Fruit fly (Drosophila melanogaster) whole organism, embryonic: ENCODE data around the gene Shawn.

Source experiments
- CG10209 ChIP-seq: fragments of 200-800 bp; sonication (Bioruptor generic); optimal IDR thresholded peaks from 3 replicates; lab custom pipeline; 2017; ENCODE audit warnings: missing biosample characterization, mild to moderate bottlenecking, missing genetic modification characterization, missing genetic modification reagents
- CG10654 ChIP-seq: fragments of 200-800 bp; sonication (Bioruptor generic); optimal IDR thresholded peaks from 2 replicates; lab custom pipeline; 2016; ENCODE audit warnings: missing biosample characterization, missing genetic modification characterization
- CG12155 ChIP-seq: fragments of 200-800 bp; sonication (Bioruptor generic); optimal IDR thresholded peaks from 3 replicates; lab custom pipeline; 2016; ENCODE audit warnings: missing biosample characterization, missing genetic modification characterization
- CG13624 ChIP-seq: fragments of 200-800 bp; sonication (Bioruptor generic); optimal IDR thresholded peaks from 2 replicates; lab custom pipeline; 2016; ENCODE audit warnings: missing biosample characterization, missing genetic modification characterization
- CG1603 ChIP-seq: fragments of 200-800 bp; sonication (Bioruptor generic); optimal IDR thresholded peaks from 2 replicates; lab custom pipeline; 2019; ENCODE audit warnings: missing biosample characterization, mild to moderate bottlenecking, missing genetic modification characterization, moderate library complexity
- CG1792 ChIP-seq: fragments of 200-800 bp; sonication (Bioruptor generic); optimal IDR thresholded peaks from 2 replicates; lab custom pipeline; 2016; ENCODE audit warnings: missing biosample characterization, missing genetic modification characterization
- CG2889 ChIP-seq: fragments of 200-800 bp; sonication (Bioruptor generic); IDR thresholded peaks from 3 replicates; pipeline ENCODE4 v1.3.6; 2022; ENCODE audit warnings: missing biosample characterization, missing genetic modification characterization
- CG3065 ChIP-seq: fragments of 200-800 bp; sonication (Bioruptor generic); optimal IDR thresholded peaks from 2 replicates; lab custom pipeline; 2016; ENCODE audit warnings: missing biosample characterization, missing genetic modification characterization
- CG34376 ChIP-seq: fragments of 200-800 bp; sonication (Bioruptor generic); optimal IDR thresholded peaks from 2 replicates; lab custom pipeline; 2018; ENCODE audit warnings: missing biosample characterization, mild to moderate bottlenecking, missing genetic modification characterization
- CG34422 ChIP-seq: fragments of 200-800 bp; sonication (Bioruptor generic); IDR thresholded peaks from 3 replicates; pipeline ENCODE4 v1.3.6; 2022; ENCODE audit warnings: missing biosample characterization, missing genetic modification characterization
- CG4360 ChIP-seq: fragments of 200-800 bp; sonication (Bioruptor generic); IDR thresholded peaks from 2 replicates; pipeline ENCODE4 v1.3.6; 2022; ENCODE audit warnings: missing biosample characterization, missing genetic modification characterization
- CG4424 ChIP-seq: fragments of 200-800 bp; sonication (Bioruptor generic); optimal IDR thresholded peaks from 3 replicates; lab custom pipeline; 2016; ENCODE audit warnings: missing biosample characterization, missing genetic modification characterization
- CG6175 ChIP-seq: fragments of 200-800 bp; sonication (Bioruptor generic); IDR thresholded peaks from 3 replicates; pipeline ENCODE4 v1.3.6; 2022; ENCODE audit warnings: missing biosample characterization, missing genetic modification characterization
- CG6683 ChIP-seq: fragments of 200-800 bp; sonication (Bioruptor generic); optimal IDR thresholded peaks from 2 replicates; lab custom pipeline; 2017; ENCODE audit warnings: missing biosample characterization, mild to moderate bottlenecking, missing genetic modification characterization, missing genetic modification reagents
- CG9609 ChIP-seq: fragments of 200-800 bp; sonication (Bioruptor generic); optimal IDR thresholded peaks from 3 replicates; lab custom pipeline; 2016; ENCODE audit warnings: missing biosample characterization, missing genetic modification characterization
- CG9797 ChIP-seq: fragments of 200-800 bp; sonication (Bioruptor generic); optimal IDR thresholded peaks from 3 replicates; lab custom pipeline; 2018; ENCODE audit warnings: missing biosample characterization, mild to moderate bottlenecking, missing genetic modification characterization
- Dp ChIP-seq: fragments of 200-800 bp; sonication (Bioruptor generic); optimal IDR thresholded peaks from 2 replicates; lab custom pipeline; 2018; ENCODE audit warnings: missing biosample characterization, mild to moderate bottlenecking, missing genetic modification characterization, moderate library complexity
- Drgx ChIP-seq: fragments of 200-800 bp; sonication (Bioruptor generic); IDR thresholded peaks from 2 replicates; pipeline ENCODE4 v1.3.6; 2022; ENCODE audit warnings: missing biosample characterization, missing genetic modification characterization
- Fer1 ChIP-seq: fragments of 200-800 bp; sonication (Bioruptor generic); optimal IDR thresholded peaks from 2 replicates; lab custom pipeline; 2017; ENCODE audit warnings: missing biosample characterization, mild to moderate bottlenecking, missing genetic modification characterization
- Fer3 ChIP-seq: fragments of 200-800 bp; sonication (Bioruptor generic); optimal IDR thresholded peaks from 2 replicates; lab custom pipeline; 2018; ENCODE audit warnings: missing biosample characterization, mild to moderate bottlenecking, missing genetic modification characterization, moderate library complexity
- HLHmδ ChIP-seq: fragments of 200-800 bp; sonication (Bioruptor generic); optimal IDR thresholded peaks from 2 replicates; lab custom pipeline; 2018; ENCODE audit warnings: missing biosample characterization, mild to moderate bottlenecking, missing genetic modification characterization, moderate library complexity
- HmgZ ChIP-seq: fragments of 200-800 bp; sonication (Bioruptor generic); optimal IDR thresholded peaks from 2 replicates; lab custom pipeline; 2018; ENCODE audit warnings: missing biosample characterization, mild to moderate bottlenecking, missing genetic modification characterization
- Hr39 ChIP-seq: fragments of >200 bp; optimal IDR thresholded peaks from 2 replicates; lab custom pipeline; 2017
- Neu2 ChIP-seq: fragments of 200-800 bp; sonication (Bioruptor generic); optimal IDR thresholded peaks from 3 replicates; lab custom pipeline; 2016; ENCODE audit warnings: missing biosample characterization, missing genetic modification characterization, borderline replicate concordance
- Opbp ChIP-seq: fragments of 200-800 bp; sonication (Bioruptor generic); IDR thresholded peaks from 3 replicates; pipeline ENCODE4 v1.3.6; 2022; ENCODE audit warnings: missing biosample characterization, missing genetic modification characterization; ENCODE audit not compliant: partially characterized antibody
- Scr ChIP-seq: fragments of 200-800 bp; sonication (Bioruptor generic); IDR thresholded peaks from 2 replicates; pipeline ENCODE4 v1.3.6; 2022; ENCODE audit warnings: missing biosample characterization, missing genetic modification characterization; ENCODE audit not compliant: partially characterized antibody
- Side ChIP-seq: fragments of 200-800 bp; sonication (Bioruptor generic); optimal IDR thresholded peaks from 2 replicates; lab custom pipeline; 2016; ENCODE audit warnings: missing biosample characterization, missing genetic modification characterization
- Xrp1 ChIP-seq: fragments of 200-800 bp; sonication (Bioruptor generic); IDR thresholded peaks from 2 replicates; pipeline ENCODE4 v1.3.6; 2022; ENCODE audit warnings: missing biosample characterization, missing genetic modification characterization
- YL-1 ChIP-seq: fragments of 200-800 bp; sonication (Bioruptor generic); optimal IDR thresholded peaks from 3 replicates; lab custom pipeline; 2017; ENCODE audit warnings: missing biosample characterization, mild to moderate bottlenecking, missing genetic modification characterization
- amos ChIP-seq: fragments of 200-800 bp; sonication (Bioruptor generic); IDR thresholded peaks from 2 replicates; pipeline ENCODE4 v1.3.6; 2022; ENCODE audit warnings: missing biosample characterization, missing genetic modification characterization; ENCODE audit not compliant: partially characterized antibody
- bbx ChIP-seq: fragments of 200-800 bp; sonication (Bioruptor generic); IDR thresholded peaks from 2 replicates; pipeline ENCODE4 v1.3.6; 2022; ENCODE audit warnings: missing biosample characterization, missing genetic modification characterization; ENCODE audit not compliant: partially characterized antibody
- cg ChIP-seq: fragments of 200-800 bp; sonication (Bioruptor generic); optimal IDR thresholded peaks from 3 replicates; lab custom pipeline; 2019; ENCODE audit warnings: missing biosample characterization, mild to moderate bottlenecking, missing genetic modification characterization, moderate library complexity
- crol ChIP-seq: fragments of 200-800 bp; sonication (Bioruptor generic); IDR thresholded peaks from 2 replicates; pipeline ENCODE4 v1.3.6; 2022; ENCODE audit warnings: missing biosample characterization, missing genetic modification characterization
- crp ChIP-seq, 2 experiments: fragments of 200-800 bp; sonication (Bioruptor generic); optimal IDR thresholded peaks; 2 replicates in 1 of 2; 3 replicates in 1 of 2; lab custom pipeline; 2017; ENCODE audit warnings: missing biosample characterization in 2 of 2, missing genetic modification characterization in 2 of 2, mild to moderate bottlenecking in 1 of 2, moderate library complexity in 1 of 2
- dimm ChIP-seq: fragments of 200-800 bp; sonication (Bioruptor generic); IDR thresholded peaks from 2 replicates; pipeline ENCODE4 v1.3.6; 2022; ENCODE audit warnings: missing biosample characterization, missing genetic modification characterization
- fu2 ChIP-seq: fragments of 200-800 bp; sonication (Bioruptor generic); optimal IDR thresholded peaks from 2 replicates; lab custom pipeline; 2016; ENCODE audit warnings: missing biosample characterization, missing genetic modification characterization
- kah ChIP-seq: fragments of 200-800 bp; sonication (Bioruptor generic); optimal IDR thresholded peaks from 2 replicates; lab custom pipeline; 2018; ENCODE audit warnings: missing biosample characterization, mild to moderate bottlenecking, missing genetic modification characterization
- pan ChIP-seq, 4 experiments: fragments of >200 bp in 3 of 4; fragments of 200-800 bp in 1 of 4; sonication (Bioruptor generic) in 1 of 4; optimal IDR thresholded peaks in 3 of 4; IDR thresholded peaks in 1 of 4; 2 replicates each; pipeline versions ENCODE4 v1.3.6 to Lab custom; 2017 to 2022; ENCODE audit warnings: missing biosample characterization in 2 of 4, missing genetic modification characterization in 2 of 4, mixed read lengths in 1 of 4
- ranshi ChIP-seq: fragments of 200-800 bp; sonication (Bioruptor generic); IDR thresholded peaks from 2 replicates; pipeline ENCODE4 v1.3.6; 2022; ENCODE audit warnings: missing biosample characterization, missing genetic modification characterization
- sens ChIP-seq: fragments of 200-800 bp; sonication (Bioruptor generic); peaks from one replicate; lab custom pipeline; 2016; ENCODE audit warnings: missing biosample characterization, missing genetic modification characterization
- sim ChIP-seq: fragments of 200-800 bp; sonication (Bioruptor generic); IDR thresholded peaks from 2 replicates; pipeline ENCODE4 v1.3.6; 2022; ENCODE audit warnings: missing biosample characterization, missing genetic modification characterization
- sob ChIP-seq: fragments of 200-800 bp; sonication (Bioruptor generic); IDR thresholded peaks from 2 replicates; pipeline ENCODE4 v1.3.6; 2022; ENCODE audit warnings: missing biosample characterization, missing genetic modification characterization
- twi ChIP-seq: fragments of 200-800 bp; optimal IDR thresholded peaks from 2 replicates; lab custom pipeline; 2019; ENCODE audit warnings: missing biosample characterization, mild to moderate bottlenecking, missing genetic modification characterization, moderate library complexity
- unc-4 ChIP-seq: fragments of 200-800 bp; sonication (Bioruptor generic); IDR thresholded peaks from 2 replicates; pipeline ENCODE4 v1.3.6; 2022; ENCODE audit warnings: missing biosample characterization, missing genetic modification characterization; ENCODE audit not compliant: partially characterized antibody
- vfl ChIP-seq: fragments of 200-800 bp; sonication (Bioruptor generic); optimal IDR thresholded peaks from 2 replicates; lab custom pipeline; 2016; ENCODE audit warnings: missing biosample characterization, missing genetic modification characterization
- yki ChIP-seq: fragments of >200 bp; optimal IDR thresholded peaks from 3 replicates; lab custom pipeline; 2018
- zen2 ChIP-seq: fragments of 200-800 bp; sonication (Bioruptor generic); IDR thresholded peaks from 3 replicates; pipeline ENCODE4 v1.3.6; 2022; ENCODE audit warnings: missing biosample characterization, missing genetic modification characterization; ENCODE audit not compliant: partially characterized antibody

Gene Shawn

dm6 chrX:19622924-19623323, 11.6 kb downstream of the Shawn start, which contains the start of the genes Naa20A and MKP-4 (continued):
- no peak for TF ChIP-seq CG1603 (tag; lab: Kevin White, UChicago)
- TF ChIP-seq fu2 (GFP tag; lab: Kevin White, UChicago) = no peak
- peak; percentile 49 for TF ChIP-seq Dp
- peak; percentile 34 for TF ChIP-seq HmgZ (tag; lab: Kevin White, UChicago)
- TF ChIP-seq CG9609 = no peak
- TF ChIP-seq, all 482 proteins: peak for 70

DNA sequence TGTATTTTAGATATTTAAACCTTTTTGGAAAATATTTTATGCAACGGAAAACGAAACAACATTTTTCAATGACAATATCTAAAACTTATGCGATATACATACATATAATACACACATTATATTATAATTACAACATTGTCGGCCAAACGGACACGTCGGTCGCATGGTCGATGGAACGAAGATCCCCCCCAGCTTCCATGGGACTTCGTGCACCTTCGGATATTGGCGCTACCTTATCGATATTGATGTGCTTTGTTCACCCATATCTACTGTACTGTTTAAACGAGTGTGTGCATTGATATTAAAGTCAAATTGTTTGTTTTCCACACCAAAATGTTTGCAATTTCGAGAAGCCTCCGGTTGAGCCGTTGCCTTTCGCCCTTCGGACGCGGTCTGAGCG, 14.1 kb downstream of the Shawn start, which contains the start of gene CG14212:
CG14212 (plus strand) TSS at position 301 of the 400 bp plus-strand sequence.
- no peak for TF ChIP-seq CG3065 (GFP tag; lab: Kevin White, UChicago)
- TF ChIP-seq pan (optimal IDR thresholded peaks at IDR 0.05; lab: Kevin White, UChicago) = no peak
- no peak for TF ChIP-seq pan (GFP tag; optimal IDR thresholded peaks at IDR 0.05 in 1 of 2, IDR thresholded peaks at IDR 0.05 in 1 of 2)
- no peak for TF ChIP-seq sob
- no peak for TF ChIP-seq Neu2
- TF ChIP-seq, all 482 proteins: peak for 0

DNA sequence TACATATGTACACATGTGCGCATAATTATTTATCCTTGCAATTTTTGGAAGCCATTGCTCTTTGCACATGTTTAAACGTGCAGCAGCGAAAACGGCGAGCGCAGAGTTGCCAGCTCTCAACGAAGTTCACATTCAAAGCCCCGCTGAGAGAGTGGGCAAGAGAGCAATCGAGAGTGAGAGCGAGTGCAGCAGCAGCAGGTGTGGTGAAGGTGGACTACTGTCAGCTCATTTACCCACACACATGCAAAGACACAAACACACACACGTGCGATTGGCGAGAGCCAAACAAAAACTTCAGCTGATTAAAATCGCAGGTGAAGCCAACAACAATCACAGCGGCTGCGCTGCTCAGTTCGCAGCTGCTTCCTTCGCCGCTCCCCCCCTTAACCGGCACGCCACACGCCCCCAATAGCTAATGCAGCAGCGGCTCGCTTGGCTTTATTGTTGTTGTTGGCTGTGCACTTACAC, 20.1 kb downstream of the Shawn start:
- TF ChIP-seq Drgx (GFP tag; lab: Robert Waterston, UW) (peak; percentile 41; the same call in 1 of the 2 replicates), kah (GFP tag; lab: Kevin White, UChicago) (peak; percentile 39), sens (GFP tag; lab: Kevin White, UChicago) (no peak), Fer1 (peak; percentile 12), CG10209 (GFP tag; lab: Kevin White, UChicago) (no peak), cg (GFP tag; lab: Kevin White, UChicago) (peak; percentile 92), zen2 (peak; percentile 53; the same call in 2 of the 3 replicates), CG6175 (no peak), Scr (GFP tag; lab: Robert Waterston, UW) (peak; percentile 14; the same call in 1 of the 2 replicates), Opbp (GFP tag; lab: Robert Waterston, UW) (peak; percentile 31; the same call in 1 of the 3 replicates), CG34376 (peak; percentile 43), bbx (peak; percentile 47), ranshi (GFP tag; lab: Robert Waterston, UW) (no peak), crol (peak; percentile 91), amos (GFP tag; lab: Robert Waterston, UW) (peak; percentile 51; the same call in 1 of the 2 replicates), CG4360 (GFP tag; lab: Robert Waterston, UW) (peak; percentile 83), vfl (GFP tag; lab: Kevin White, UChicago) (no peak), CG1792 (GFP tag; lab: Kevin White, UChicago) (no peak), twi (tag; lab: Kevin White, UChicago) (peak; percentile 4), HLHmδ (GFP tag; lab: Kevin White, UChicago) (peak; percentile 57), Xrp1 (GFP tag; lab: Robert Waterston, UW) (no peak), unc-4 (no peak), CG10654 (GFP tag; lab: Kevin White, UChicago) (no peak), CG12155 (GFP tag; lab: Kevin White, UChicago) (peak; percentile 51), Side (GFP tag; lab: Kevin White, UChicago) (no peak), crp (GFP tag; optimal IDR thresholded peaks at IDR 0.05; lab: Kevin White, UChicago) (peak in 1 of 2 experiments; percentile 51), CG34422 (GFP tag; lab: Robert Waterston, UW) (peak; percentile 75; the same call in 1 of the 3 replicates), CG2889 (GFP tag; lab: Robert Waterston, UW) (no peak), sim (GFP tag; lab: Robert Waterston, UW) (no peak), Hr39 (lab: Kevin White, UChicago) (no peak), CG6683 (GFP tag; lab: Kevin White, UChicago) (no peak), YL-1 (GFP tag; lab: Kevin White, UChicago) (peak; percentile 44), dimm (GFP tag; lab: Robert Waterston, UW) (no peak), CG13624 (GFP tag; lab: Kevin White, UChicago) (no peak), Fer3 (no peak), CG4424 (GFP tag; lab: Kevin White, UChicago) (no peak), yki (lab: Kevin White, UChicago) (no peak), CG9797 (GFP tag; lab: Kevin White, UChicago) (no peak)
